Worm (Caenorhabditis elegans): Measurements from ENCODE around the gene C50B6.1.

C50B6.1 gene

DNA sequence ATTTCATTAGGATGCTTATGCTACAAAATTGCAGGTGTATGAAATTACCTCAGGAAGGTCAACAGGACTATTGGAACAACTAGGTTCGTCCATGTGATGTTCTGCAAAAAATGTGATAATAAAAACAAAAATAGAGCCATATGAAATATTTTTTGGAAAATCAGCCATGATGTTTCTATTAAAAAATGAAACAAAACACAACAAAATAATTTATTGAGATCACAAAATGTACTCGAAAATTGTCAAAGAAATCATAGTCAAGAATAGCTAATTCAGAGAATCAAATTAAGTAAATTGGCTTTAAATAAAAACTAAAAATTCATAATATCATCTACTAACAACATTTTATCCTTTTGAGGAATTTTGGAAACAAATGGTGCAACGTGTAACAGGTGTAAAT is 22.2 kb downstream of the C50B6.1 start, which contains the start of gene nhr-129:
Gene nhr-129, minus strand, starts transcription at position 101 of the 400 bp plus-strand sequence.
- TF ChIP-seq elt-1 (tag; optimal IDR thresholded peaks at IDR 0.05; ENCODE audit: borderline replicate concordance, insufficient read depth), result no peak
- TF ChIP-seq ceh-43 (GFP tag; optimal IDR thresholded peaks at IDR 0.05), result no peak

DNA sequence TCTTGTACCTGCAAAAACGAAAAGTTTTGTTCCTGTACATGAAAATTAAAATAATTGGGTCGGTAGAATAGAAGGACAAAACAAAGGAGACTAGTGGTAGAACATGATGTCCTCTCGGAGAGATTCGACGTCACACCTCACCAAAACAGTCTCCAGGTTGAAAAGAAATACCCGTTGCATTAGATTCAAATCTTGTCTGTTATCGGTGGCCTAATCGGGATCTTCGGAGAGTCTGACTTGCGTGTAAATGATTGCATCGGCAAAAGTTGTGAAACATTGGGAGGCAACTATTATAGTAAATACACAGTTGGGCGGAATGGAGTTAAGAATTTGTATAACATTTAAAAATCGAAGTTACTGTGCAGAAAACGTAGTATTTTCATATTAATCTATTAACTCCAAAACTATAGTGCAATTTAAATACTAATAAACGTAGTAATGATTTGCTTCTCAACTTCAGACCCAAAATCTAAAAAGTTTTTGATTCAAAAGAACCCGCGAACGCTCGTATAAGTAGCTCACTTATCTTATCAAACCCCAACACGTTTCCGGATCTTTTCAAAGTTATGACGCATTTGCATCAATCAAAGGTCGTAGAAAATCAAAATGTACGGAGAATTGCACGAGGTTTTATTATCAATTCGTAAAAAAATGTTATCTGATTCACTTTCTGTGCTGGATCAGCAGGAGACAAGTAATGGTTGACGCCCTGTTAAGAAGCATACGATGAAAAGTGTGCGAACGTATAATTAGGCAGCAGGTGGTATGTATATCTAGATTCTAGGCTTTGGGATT is 24.9 kb downstream of the C50B6.1 start, which contains the start of gene nhr-168:
Gene nhr-168, minus strand, starts transcription at position 486 of the 795 bp plus-strand sequence.
- TF ChIP-seq elt-1 (tag; optimal IDR thresholded peaks at IDR 0.05; ENCODE audit: borderline replicate concordance, insufficient read depth) (peak; percentile 94), nhr-2 (tag; optimal IDR thresholded peaks at IDR 0.05) (no peak), M03D4.4 (tag; optimal IDR thresholded peaks at IDR 0.05) (no peak)

DNA sequence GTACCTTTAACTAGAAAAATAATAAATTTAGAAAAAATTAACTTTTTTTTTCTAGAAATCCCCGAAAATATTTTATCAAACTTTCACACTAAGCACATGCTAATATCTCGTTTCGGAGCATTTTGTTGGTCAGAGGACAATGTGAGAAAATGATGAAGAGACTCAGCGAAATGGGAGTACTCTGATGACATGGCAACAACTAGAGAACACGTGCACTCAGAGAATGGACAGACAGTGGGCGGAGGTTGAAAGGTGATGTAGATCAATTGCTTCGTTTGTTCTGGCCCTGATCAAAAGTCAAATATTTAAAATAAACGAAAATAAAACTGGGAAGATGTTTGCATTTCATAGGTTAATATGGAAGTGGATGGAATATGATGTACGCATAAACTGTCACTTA is 25.7 kb downstream of the C50B6.1 start:
- no peak for TF ChIP-seq ces-1 (GFP tag; optimal IDR thresholded peaks at IDR 0.05)
- TF ChIP-seq nhr-2 (tag; optimal IDR thresholded peaks at IDR 0.05), result no peak
- TF ChIP-seq unc-62 (GFP tag; optimal IDR thresholded peaks at IDR 0.05), result no peak
- TF ChIP-seq nhr-76 (tag; optimal IDR thresholded peaks at IDR 0.05), result no peak
- no peak for TF ChIP-seq unc-39 (tag; optimal IDR thresholded peaks at IDR 0.05)
- TF ChIP-seq nhr-237 (tag; optimal IDR thresholded peaks at IDR 0.05), result no peak
- TF ChIP-seq M03D4.4 (tag; optimal IDR thresholded peaks at IDR 0.05), result no peak
- no peak for TF ChIP-seq mab-5 (tag; optimal IDR thresholded peaks at IDR 0.05)
- TF ChIP-seq snpc-4 (tag; optimal IDR thresholded peaks at IDR 0.05), result no peak
- no peak for TF ChIP-seq nhr-28 (tag; optimal IDR thresholded peaks at IDR 0.05)
- TF ChIP-seq flh-1 (GFP tag; optimal IDR thresholded peaks at IDR 0.05), result no peak

ce11 chrV:13335883-13336419 is 27.2 kb downstream of the C50B6.1 start, which contains the start of gene C50B6.9:
TSS of gene C50B6.9 (plus strand) at chrV:13336369.
- no peak for TF ChIP-seq nhr-12 (tag; optimal IDR thresholded peaks at IDR 0.05)
- TF ChIP-seq drap-1 (GFP tag; optimal IDR thresholded peaks at IDR 0.05), result no peak
- peak; percentile 9 for TF ChIP-seq elt-1 (tag; optimal IDR thresholded peaks at IDR 0.05; ENCODE audit: borderline replicate concordance, insufficient read depth)
- no peak for TF ChIP-seq nhr-76 (tag; optimal IDR thresholded peaks at IDR 0.05)

ce11 chrV:13338037-13338436 is 29.3 kb downstream of the C50B6.1 start:
- TF ChIP-seq mab-5 (tag; optimal IDR thresholded peaks at IDR 0.05) (no peak), mep-1 (tag; optimal IDR thresholded peaks at IDR 0.05) (no peak), lin-13 (tag; optimal IDR thresholded peaks at IDR 0.05) (no peak), ceh-39 (tag; optimal IDR thresholded peaks at IDR 0.05) (no peak), tbx-8 (GFP tag; optimal IDR thresholded peaks at IDR 0.05) (no peak), ceh-83 (GFP tag; optimal IDR thresholded peaks at IDR 0.05) (no peak), unc-120 (tag; optimal IDR thresholded peaks at IDR 0.05; ENCODE audit: poor library complexity, severe bottlenecking) (no peak), hlh-1 (tag; optimal IDR thresholded peaks at IDR 0.05) (no peak), nhr-28 (tag; optimal IDR thresholded peaks at IDR 0.05) (no peak), flh-1 (GFP tag; optimal IDR thresholded peaks at IDR 0.05) (no peak), ham-2 (GFP tag; optimal IDR thresholded peaks at IDR 0.05) (no peak)

DNA sequence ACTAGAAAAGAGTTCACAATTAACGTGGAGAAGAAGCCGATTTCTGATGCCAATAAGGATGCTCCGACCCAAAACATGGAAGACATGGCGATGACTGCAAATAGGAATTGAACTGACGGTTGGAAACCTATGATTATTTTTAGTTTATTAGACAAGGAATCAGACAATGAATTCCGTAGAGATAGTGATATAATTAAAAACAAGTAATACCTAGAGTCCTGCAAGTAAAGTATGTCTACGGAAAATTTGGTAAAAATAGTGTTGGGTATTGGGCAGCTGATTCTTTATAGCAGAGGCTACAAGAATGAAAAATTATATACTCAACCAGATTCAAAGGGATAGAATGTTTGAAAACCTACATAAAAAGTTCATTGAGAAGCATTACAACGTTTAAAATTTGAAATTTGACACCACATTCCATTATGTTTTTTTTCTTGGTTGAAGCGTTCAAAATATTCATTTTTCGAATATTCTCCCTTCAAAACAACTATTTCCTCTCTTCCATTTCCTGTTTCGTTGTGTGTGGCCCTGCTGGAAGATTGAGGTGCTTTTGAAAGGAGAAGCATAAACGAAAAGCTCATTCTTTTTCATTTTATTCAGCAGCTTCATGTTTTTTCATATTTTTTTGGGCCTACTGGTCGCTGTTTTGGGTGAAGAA is 31.0 kb downstream of the C50B6.1 start, which contains the start of the genes str-4 and lgc-48:
Gene str-4, minus strand, starts transcription at position 101 of the 658 bp plus-strand sequence.
Gene lgc-48, plus strand, starts transcription at position 608 of the 658 bp plus-strand sequence.
- TF ChIP-seq ceh-39 (tag; optimal IDR thresholded peaks at IDR 0.05) (no peak), cnd-1 (tag; optimal IDR thresholded peaks at IDR 0.05) (no peak), nhr-12 (tag; optimal IDR thresholded peaks at IDR 0.05) (no peak), lsy-2 (tag; optimal IDR thresholded peaks at IDR 0.05) (no peak), hlh-1 (tag; optimal IDR thresholded peaks at IDR 0.05) (no peak), mep-1 (tag; optimal IDR thresholded peaks at IDR 0.05) (no peak), snpc-4 (tag; optimal IDR thresholded peaks at IDR 0.05) (no peak), sptf-1 (tag; optimal IDR thresholded peaks at IDR 0.05) (no peak), ces-1 (GFP tag; optimal IDR thresholded peaks at IDR 0.05) (no peak), tbx-8 (GFP tag; optimal IDR thresholded peaks at IDR 0.05) (no peak)

Data from whole organism, mixed stage, embryonic.